Fruit fly (Drosophila melanogaster) whole organism, embryonic: ENCODE data around the gene CG15539.
A peak's percentile ranks its signal among the peaks of the same experiment; 100 is the strongest.

ENCODE experiments used
- ATbp ChIP-seq: fragments of 200-800 bp; sonication (Bioruptor generic); optimal IDR thresholded peaks from 2 replicates; lab custom pipeline; 2017; ENCODE audit warnings: missing biosample characterization, mild to moderate bottlenecking, missing genetic modification characterization, missing genetic modification reagents
- Atf6 ChIP-seq: fragments of 200-800 bp; sonication (Bioruptor generic); IDR thresholded peaks from 2 replicates; pipeline ENCODE4 v1.3.6; 2022; ENCODE audit warnings: missing biosample characterization, missing genetic modification characterization
- Awh ChIP-seq: fragments of 200-800 bp; sonication (Bioruptor generic); IDR thresholded peaks from 2 replicates; pipeline ENCODE4, ENCODE4 v1.3.6; 2022; ENCODE audit warnings: missing biosample characterization, missing genetic modification characterization
- CG10321 ChIP-seq: fragments of 200-800 bp; sonication (Bioruptor generic); IDR thresholded peaks from 2 replicates; pipeline ENCODE4 v1.3.6; 2022; ENCODE audit warnings: missing biosample characterization, missing genetic modification characterization
- CG10565 ChIP-seq: fragments of 200-800 bp; sonication (Bioruptor generic); optimal IDR thresholded peaks from 3 replicates; lab custom pipeline; 2016; ENCODE audit warnings: missing biosample characterization, mild to moderate bottlenecking, missing genetic modification characterization
- CG11398 ChIP-seq: fragments of 200-800 bp; sonication (Bioruptor generic); optimal IDR thresholded peaks from 2 replicates; lab custom pipeline; 2016; ENCODE audit warnings: missing biosample characterization, missing genetic modification characterization
- CG13624 ChIP-seq: fragments of 200-800 bp; sonication (Bioruptor generic); optimal IDR thresholded peaks from 2 replicates; lab custom pipeline; 2016; ENCODE audit warnings: missing biosample characterization, missing genetic modification characterization
- CG13775 ChIP-seq: fragments of 200-800 bp; sonication (Bioruptor generic); optimal IDR thresholded peaks from 3 replicates; lab custom pipeline; 2017; ENCODE audit warnings: missing biosample characterization, mild to moderate bottlenecking, missing genetic modification characterization
- CG15269 ChIP-seq: fragments of 200-800 bp; sonication (Bioruptor generic); optimal IDR thresholded peaks from 2 replicates; lab custom pipeline; 2018; ENCODE audit warnings: missing biosample characterization, mild to moderate bottlenecking, missing genetic modification characterization, moderate library complexity
- CG15479 ChIP-seq: fragments of 200-800 bp; sonication (Bioruptor generic); optimal IDR thresholded peaks from 3 replicates; lab custom pipeline; 2019; ENCODE audit warnings: missing biosample characterization, mild to moderate bottlenecking, missing genetic modification characterization, moderate library complexity
- CG1647 ChIP-seq: fragments of 200-800 bp; sonication (Bioruptor generic); optimal IDR thresholded peaks from 3 replicates; lab custom pipeline; 2016; ENCODE audit warnings: missing biosample characterization, missing genetic modification characterization
- CG32767 ChIP-seq: fragments of 200-800 bp; sonication (Bioruptor generic); IDR thresholded peaks from 2 replicates; pipeline ENCODE4 v1.3.6; 2022; ENCODE audit warnings: missing biosample characterization, missing genetic modification characterization
- CG3995 ChIP-seq: fragments of 200-800 bp; sonication (Bioruptor generic); optimal IDR thresholded peaks from 3 replicates; lab custom pipeline; 2016; ENCODE audit warnings: missing biosample characterization, missing genetic modification characterization
- CG4424 ChIP-seq: fragments of 200-800 bp; sonication (Bioruptor generic); optimal IDR thresholded peaks from 3 replicates; lab custom pipeline; 2016; ENCODE audit warnings: missing biosample characterization, missing genetic modification characterization
- CTCF ChIP-seq: fragments of 200-800 bp; sonication (Bioruptor generic); optimal IDR thresholded peaks from 2 replicates; lab custom pipeline; 2017; ENCODE audit warnings: missing biosample characterization, mild to moderate bottlenecking, missing genetic modification characterization, moderate library complexity
- CkIIα-i1 ChIP-seq: fragments of 200-800 bp; sonication (Bioruptor generic); IDR thresholded peaks from 2 replicates; pipeline ENCODE4 v1.3.6; 2022; ENCODE audit warnings: missing biosample characterization, missing genetic modification characterization
- CrebB ChIP-seq: fragments of 200-800 bp; sonication (Bioruptor generic); optimal IDR thresholded peaks from 3 replicates; lab custom pipeline; 2018; ENCODE audit warnings: missing biosample characterization, mild to moderate bottlenecking, missing genetic modification characterization
- D ChIP-seq, 2 experiments: fragments of 200-800 bp in 1 of 2; fragments of >200 bp in 1 of 2; sonication (Bioruptor generic) in 1 of 2; optimal IDR thresholded peaks; 2 replicates in 1 of 2; 3 replicates in 1 of 2; lab custom pipeline; 2017; ENCODE audit warnings: mild to moderate bottlenecking in 1 of 2, missing biosample characterization in 1 of 2, missing genetic modification characterization in 1 of 2, missing genetic modification reagents in 1 of 2
- D19B ChIP-seq: fragments of 200-800 bp; sonication (Bioruptor generic); optimal IDR thresholded peaks from 2 replicates; lab custom pipeline; 2017; ENCODE audit warnings: missing biosample characterization, mild to moderate bottlenecking, missing genetic modification characterization
- E2f2 ChIP-seq: fragments of 200-800 bp; sonication (Bioruptor generic); IDR thresholded peaks from 2 replicates; pipeline ENCODE4 v1.3.6; 2022; ENCODE audit warnings: missing biosample characterization, missing genetic modification characterization
- Eip74EF ChIP-seq, 2 experiments: fragments of 200-800 bp in 1 of 2; fragments of >200 bp in 1 of 2; sonication (Bioruptor generic) in 1 of 2; optimal IDR thresholded peaks; 2 replicates each; lab custom pipeline; 2017 to 2019; ENCODE audit warnings: missing biosample characterization in 2 of 2, missing genetic modification characterization in 2 of 2, mild to moderate bottlenecking in 1 of 2, moderate library complexity in 1 of 2
- Hey ChIP-seq: fragments of 200-800 bp; sonication (Bioruptor generic); optimal IDR thresholded peaks from 3 replicates; lab custom pipeline; 2018; ENCODE audit warnings: missing biosample characterization, mild to moderate bottlenecking, missing genetic modification characterization
- Hr51 ChIP-seq, 2 experiments: fragments of 200-800 bp; sonication (Bioruptor generic); optimal IDR thresholded peaks; 2 replicates in 1 of 2; 3 replicates in 1 of 2; lab custom pipeline; 2016 to 2018; ENCODE audit warnings: missing biosample characterization in 2 of 2, missing genetic modification characterization in 2 of 2, mild to moderate bottlenecking in 1 of 2, moderate library complexity in 1 of 2
- Lhr ChIP-seq: fragments of 200-800 bp; sonication (Bioruptor generic); optimal IDR thresholded peaks from 3 replicates; lab custom pipeline; 2017; ENCODE audit warnings: mild to moderate bottlenecking, missing biosample characterization, missing genetic modification reagents, missing genetic modification characterization
- Nf-YA ChIP-seq: fragments of 200-800 bp; sonication (Bioruptor generic); IDR thresholded peaks from 2 replicates; pipeline ENCODE4 v1.3.6; 2022; ENCODE audit warnings: missing biosample characterization, missing genetic modification characterization
- Pdp1 ChIP-seq, 2 experiments: fragments of 200-800 bp; sonication (Bioruptor generic); optimal IDR thresholded peaks; 3 replicates each; lab custom pipeline; 2016; ENCODE audit warnings: missing biosample characterization in 2 of 2, missing genetic modification characterization in 2 of 2, mild to moderate bottlenecking in 1 of 2, moderate library complexity in 1 of 2
- Rx ChIP-seq: fragments of 200-800 bp; sonication (Bioruptor generic); IDR thresholded peaks from 2 replicates; pipeline ENCODE4 v1.3.6; 2022; ENCODE audit warnings: missing biosample characterization, missing genetic modification characterization
- Sox102F ChIP-seq: fragments of 200-800 bp; sonication (Bioruptor generic); optimal IDR thresholded peaks from 2 replicates; lab custom pipeline; 2018; ENCODE audit warnings: missing biosample characterization, mild to moderate bottlenecking, missing genetic modification characterization, moderate library complexity
- Sry-δ ChIP-seq: fragments of 200-800 bp; sonication (Bioruptor generic); optimal IDR thresholded peaks from 2 replicates; lab custom pipeline; 2016; ENCODE audit warnings: missing biosample characterization, missing genetic modification characterization
- Tbp ChIP-seq: fragments of >200 bp; optimal IDR thresholded peaks from 2 replicates; lab custom pipeline; 2018; ENCODE audit warnings: missing biosample characterization, missing genetic modification characterization
- ato ChIP-seq: fragments of 200-800 bp; sonication (Bioruptor generic); IDR thresholded peaks from 2 replicates; pipeline ENCODE4 v1.3.6; 2022; ENCODE audit warnings: missing biosample characterization, missing genetic modification characterization; ENCODE audit not compliant: partially characterized antibody
- bowl ChIP-seq: fragments of 200-800 bp; sonication (Bioruptor generic); IDR thresholded peaks from 2 replicates; pipeline ENCODE4 v1.3.6; 2022; ENCODE audit warnings: missing biosample characterization, missing genetic modification characterization
- btn ChIP-seq: fragments of 200-800 bp; sonication (Bioruptor generic); optimal IDR thresholded peaks from 2 replicates; lab custom pipeline; 2016; ENCODE audit warnings: missing biosample characterization, missing genetic modification characterization
- cato ChIP-seq: fragments of 200-800 bp; sonication (Bioruptor generic); optimal IDR thresholded peaks from 2 replicates; lab custom pipeline; 2016; ENCODE audit warnings: missing biosample characterization, missing genetic modification characterization, borderline replicate concordance
- dan ChIP-seq: fragments of 200-800 bp; sonication (Bioruptor generic); IDR thresholded peaks from 2 replicates; pipeline ENCODE4 v1.3.6; 2022; ENCODE audit warnings: missing biosample characterization, missing genetic modification characterization
- dm ChIP-seq: fragments of 200-800 bp; sonication (Bioruptor generic); optimal IDR thresholded peaks from 3 replicates; lab custom pipeline; 2016; ENCODE audit warnings: missing biosample characterization, missing genetic modification characterization
- gro ChIP-seq: fragments of 200-800 bp; sonication (Bioruptor generic); optimal IDR thresholded peaks from 2 replicates; lab custom pipeline; 2016; ENCODE audit warnings: missing biosample characterization, missing genetic modification characterization
- klu ChIP-seq: fragments of 200-800 bp; sonication (Bioruptor generic); IDR thresholded peaks from 2 replicates; pipeline ENCODE4 v1.3.6; 2022; ENCODE audit warnings: missing biosample characterization, missing genetic modification characterization
- knrl ChIP-seq: fragments of 200-800 bp; sonication (Bioruptor generic); IDR thresholded peaks from 3 replicates; pipeline ENCODE4 v1.3.6; 2022; ENCODE audit warnings: missing biosample characterization, missing genetic modification characterization; ENCODE audit not compliant: partially characterized antibody
- mirr ChIP-seq: fragments of 200-800 bp; sonication (Bioruptor generic); optimal IDR thresholded peaks from 3 replicates; lab custom pipeline; 2018; ENCODE audit warnings: missing biosample characterization, mild to moderate bottlenecking, missing genetic modification characterization
- mld ChIP-seq: fragments of 200-800 bp; sonication (Bioruptor generic); IDR thresholded peaks from 3 replicates; pipeline ENCODE4 v1.3.6; 2022; ENCODE audit warnings: missing biosample characterization, missing genetic modification characterization; ENCODE audit not compliant: partially characterized antibody
- pan ChIP-seq, 4 experiments: fragments of >200 bp in 3 of 4; fragments of 200-800 bp in 1 of 4; sonication (Bioruptor generic) in 1 of 4; optimal IDR thresholded peaks in 3 of 4; IDR thresholded peaks in 1 of 4; 2 replicates each; pipeline versions ENCODE4 v1.3.6 to Lab custom; 2017 to 2022; ENCODE audit warnings: missing biosample characterization in 2 of 4, missing genetic modification characterization in 2 of 4, mixed read lengths in 1 of 4
- ro ChIP-seq: fragments of 200-800 bp; sonication (Bioruptor generic); IDR thresholded peaks from 2 replicates; pipeline ENCODE4 v1.3.6; 2022; ENCODE audit warnings: missing biosample characterization, missing genetic modification characterization
- scrt ChIP-seq: fragments of 200-800 bp; sonication (Bioruptor generic); optimal IDR thresholded peaks from 2 replicates; lab custom pipeline; 2018; ENCODE audit warnings: missing biosample characterization, mild to moderate bottlenecking, missing genetic modification characterization, moderate library complexity
- slou ChIP-seq: fragments of 200-800 bp; sonication (Bioruptor generic); optimal IDR thresholded peaks from 3 replicates; lab custom pipeline; 2016; ENCODE audit warnings: missing biosample characterization, missing genetic modification characterization
- sob ChIP-seq: fragments of 200-800 bp; sonication (Bioruptor generic); IDR thresholded peaks from 2 replicates; pipeline ENCODE4 v1.3.6; 2022; ENCODE audit warnings: missing biosample characterization, missing genetic modification characterization
- vvl ChIP-seq: fragments of 200-800 bp; sonication (Bioruptor generic); IDR thresholded peaks from 2 replicates; pipeline ENCODE4 v1.3.6; 2022; ENCODE audit warnings: missing biosample characterization, missing genetic modification characterization

The CG15539 gene

dm6 chr3R:30505561-30506037 is at the start of gene CG15539, which contains the start of gene PH4alphaSG1:
Gene CG15539 (plus strand): TSS chr3R:30505987.
Gene PH4alphaSG1 (minus strand): TSS chr3R:30505661.
- TF ChIP-seq dm (GFP tag; lab: Kevin White, UChicago) (no peak), CG1647 (no peak), mirr (GFP tag; lab: Kevin White, UChicago) (no peak), Awh (GFP tag; lab: Robert Waterston, UW) (no peak), CG13775 (GFP tag; lab: Kevin White, UChicago) (no peak), ATbp (GFP tag; lab: Kevin White, UChicago) (no peak), klu (GFP tag; lab: Robert Waterston, UW) (no peak), Tbp (GFP tag; lab: Kevin White, UChicago) (no peak), Eip74EF (GFP tag; optimal IDR thresholded peaks at IDR 0.05; lab: Kevin White, UChicago) (no peak), gro (GFP tag; lab: Kevin White, UChicago) (no peak), dan (no peak), Rx (GFP tag; lab: Robert Waterston, UW) (no peak), CG32767 (GFP tag; lab: Robert Waterston, UW) (no peak), Pdp1 (GFP tag; optimal IDR thresholded peaks at IDR 0.05; lab: Kevin White, UChicago) (no peak), sob (no peak), ro (GFP tag; lab: Robert Waterston, UW) (no peak), CG15269 (tag; lab: Kevin White, UChicago) (no peak)

DNA sequence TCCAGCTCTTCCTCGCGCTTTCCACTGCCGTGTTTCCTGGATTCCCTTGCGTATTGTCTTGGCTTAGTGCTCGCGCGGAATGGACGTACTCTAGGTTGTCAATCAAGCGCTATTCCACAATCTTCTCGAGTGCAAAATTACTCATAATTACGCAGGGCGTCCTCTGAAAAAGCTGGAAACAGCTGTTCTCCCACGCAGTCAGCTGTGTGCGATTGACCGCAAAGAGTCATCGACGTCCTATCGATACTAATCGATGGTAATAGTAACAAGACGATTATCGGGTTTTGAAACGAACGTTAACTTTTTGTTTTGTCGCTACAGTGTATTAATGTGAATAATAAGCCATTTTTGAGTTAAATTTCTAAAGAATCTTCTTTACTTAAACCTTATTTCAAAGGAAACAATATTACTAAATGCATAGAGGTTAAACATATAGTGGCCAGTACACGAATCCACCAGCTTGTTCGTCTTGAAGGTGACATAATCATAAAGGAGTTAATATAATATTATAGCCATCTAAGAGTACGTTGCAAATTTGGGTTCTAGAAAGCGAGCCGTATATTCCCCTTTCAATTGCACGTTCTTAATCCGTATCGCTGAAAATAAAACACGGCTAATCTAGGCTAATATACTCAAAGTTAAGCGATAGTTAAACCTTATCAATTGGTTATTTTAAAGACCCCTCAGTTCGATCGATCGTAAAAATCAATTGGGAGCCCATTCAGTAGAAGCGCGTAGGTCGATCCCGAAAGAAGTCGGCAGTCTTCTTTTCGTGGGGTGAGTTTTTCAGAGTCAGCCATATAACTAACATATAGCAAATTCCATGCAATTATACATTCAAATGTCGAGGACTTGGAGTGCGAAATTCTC is 46.5 kb upstream of the CG15539 start, which contains the start of the genes CG2224 and CDase:
TSS of gene CG2224 (minus strand) at position 235 of the 870 bp plus-strand sequence.
TSS of gene CDase (plus strand) at position 456 of the 870 bp plus-strand sequence.
- TF ChIP-seq CG3995: no peak
- peak; percentile 3 for TF ChIP-seq CrebB
- TF ChIP-seq CG10565: no peak
- no peak for TF ChIP-seq Hey (tag; lab: Kevin White, UChicago)
- TF ChIP-seq Atf6 (GFP tag; lab: Robert Waterston, UW): no peak
- no peak for TF ChIP-seq slou (GFP tag; lab: Kevin White, UChicago)
- no peak for TF ChIP-seq CG15479 (GFP tag; lab: Kevin White, UChicago)
- TF ChIP-seq mld (GFP tag; lab: Robert Waterston, UW): peak; percentile 79
- no peak for TF ChIP-seq pan (optimal IDR thresholded peaks at IDR 0.05; lab: Kevin White, UChicago)
- TF ChIP-seq pan (GFP tag; optimal IDR thresholded peaks at IDR 0.05 in 1 of 2, IDR thresholded peaks at IDR 0.05 in 1 of 2): no peak
- TF ChIP-seq ato (GFP tag; lab: Robert Waterston, UW): peak; percentile 95
- no peak for TF ChIP-seq Sox102F (GFP tag; lab: Kevin White, UChicago)
- peak; percentile 48 for TF ChIP-seq D (optimal IDR thresholded peaks at IDR 0.05; lab: Kevin White, UChicago)
- no peak for TF ChIP-seq D (GFP tag; optimal IDR thresholded peaks at IDR 0.05; lab: Kevin White, UChicago)
- no peak for TF ChIP-seq Hr51 (GFP tag; optimal IDR thresholded peaks at IDR 0.05; lab: Kevin White, UChicago)
- TF ChIP-seq D19B: no peak
- peak; percentile 28 for TF ChIP-seq CTCF (GFP tag; lab: Kevin White, UChicago)
- TF ChIP-seq CG10321 (GFP tag; lab: Robert Waterston, UW): no peak
- no peak for TF ChIP-seq cato
- TF ChIP-seq CG4424 (GFP tag; lab: Kevin White, UChicago): no peak
- TF ChIP-seq vvl (GFP tag; lab: Robert Waterston, UW): no peak
- TF ChIP-seq CG11398: no peak
- no peak for TF ChIP-seq CG13624
- no peak for TF ChIP-seq bowl (GFP tag; lab: Robert Waterston, UW)
- no peak for TF ChIP-seq Tbp (GFP tag; lab: Kevin White, UChicago)
- TF ChIP-seq scrt (GFP tag; lab: Kevin White, UChicago): no peak
- peak; percentile 77 for TF ChIP-seq knrl (GFP tag; lab: Robert Waterston, UW)
- no peak for TF ChIP-seq Awh (GFP tag; lab: Robert Waterston, UW)
- TF ChIP-seq btn: no peak
- peak; percentile 84 for TF ChIP-seq E2f2 (GFP tag; lab: Robert Waterston, UW)
- peak; percentile 68 for TF ChIP-seq Sry-δ (GFP tag; lab: Kevin White, UChicago)
- TF ChIP-seq Lhr (GFP tag; lab: Kevin White, UChicago): no peak
- no peak for TF ChIP-seq Nf-YA
- TF ChIP-seq CkIIα-i1 (GFP tag; lab: Robert Waterston, UW): no peak
